Worm (Caenorhabditis elegans): Measurements from ENCODE around the gene F14H8.2.
A peak's percentile ranks its signal among the peaks of the same experiment; 100 is the strongest.

Gene F14H8.2

ce11 chrV:15065068-15065744 is 45.1 kb upstream of the F14H8.2 start, which contains the start of gene C25D7.9:
Gene C25D7.9 (plus strand): TSS chrV:15065135.
- TF ChIP-seq bed-3 (GFP tag; optimal IDR thresholded peaks at IDR 0.05): no peak
- TF ChIP-seq mls-2 (tag; optimal IDR thresholded peaks at IDR 0.05): peak; percentile 51
- no peak for TF ChIP-seq lin-32 (GFP tag; optimal IDR thresholded peaks at IDR 0.05)
- TF ChIP-seq nhr-237 (tag; optimal IDR thresholded peaks at IDR 0.05): no peak
- TF ChIP-seq unc-39 (tag; optimal IDR thresholded peaks at IDR 0.05): no peak
- TF ChIP-seq ceh-83 (GFP tag; optimal IDR thresholded peaks at IDR 0.05): no peak
- TF ChIP-seq unc-120 (tag; optimal IDR thresholded peaks at IDR 0.05; ENCODE audit: poor library complexity, severe bottlenecking): no peak
- no peak for TF ChIP-seq elt-3 (tag; optimal IDR thresholded peaks at IDR 0.05)
- no peak for TF ChIP-seq tbx-8 (GFP tag; optimal IDR thresholded peaks at IDR 0.05)
- TF ChIP-seq unc-62 (GFP tag; optimal IDR thresholded peaks at IDR 0.05): no peak
- TF ChIP-seq elt-1 (tag; optimal IDR thresholded peaks at IDR 0.05; ENCODE audit: borderline replicate concordance, insufficient read depth): no peak
- TF ChIP-seq nhr-2 (tag; optimal IDR thresholded peaks at IDR 0.05): peak; percentile 77
- no peak for TF ChIP-seq lin-13 (tag; optimal IDR thresholded peaks at IDR 0.05)
- no peak for TF ChIP-seq cnd-1 (tag; optimal IDR thresholded peaks at IDR 0.05)
- TF ChIP-seq ceh-39 (tag; optimal IDR thresholded peaks at IDR 0.05): peak; percentile 20
- no peak for TF ChIP-seq sem-2 (GFP tag; optimal IDR thresholded peaks at IDR 0.05)
- no peak for TF ChIP-seq M03D4.4 (tag; optimal IDR thresholded peaks at IDR 0.05)
- no peak for TF ChIP-seq ztf-11 (tag; optimal IDR thresholded peaks at IDR 0.05)
- no peak for TF ChIP-seq mab-5 (tag; optimal IDR thresholded peaks at IDR 0.05)
- TF ChIP-seq nhr-76 (tag; optimal IDR thresholded peaks at IDR 0.05): no peak
- TF ChIP-seq zip-8 (tag; optimal IDR thresholded peaks at IDR 0.05): no peak
- no peak for TF ChIP-seq ham-2 (GFP tag; optimal IDR thresholded peaks at IDR 0.05)
- TF ChIP-seq nhr-28 (tag; optimal IDR thresholded peaks at IDR 0.05): no peak
- TF ChIP-seq flh-1 (GFP tag; optimal IDR thresholded peaks at IDR 0.05): no peak
- peak; percentile 8 for TF ChIP-seq ces-1 (GFP tag; optimal IDR thresholded peaks at IDR 0.05)
- TF ChIP-seq sptf-1 (tag; optimal IDR thresholded peaks at IDR 0.05): peak; percentile 24
- TF ChIP-seq hlh-1 (tag; optimal IDR thresholded peaks at IDR 0.05): no peak
- no peak for TF ChIP-seq pha-4 (tag; optimal IDR thresholded peaks at IDR 0.05)
- peak; percentile 55 for TF ChIP-seq drap-1 (GFP tag; optimal IDR thresholded peaks at IDR 0.05)
- TF ChIP-seq nhr-12 (tag; optimal IDR thresholded peaks at IDR 0.05): no peak
- TF ChIP-seq snpc-4 (tag; optimal IDR thresholded peaks at IDR 0.05): no peak
- peak; percentile 13 for TF ChIP-seq mep-1 (tag; optimal IDR thresholded peaks at IDR 0.05)
- no peak for TF ChIP-seq ceh-43 (GFP tag; optimal IDR thresholded peaks at IDR 0.05)
- TF ChIP-seq blmp-1 (tag; optimal IDR thresholded peaks at IDR 0.05): no peak
- no peak for TF ChIP-seq lsy-2 (tag; optimal IDR thresholded peaks at IDR 0.05)

- TF ChIP-seq lin-13 (tag; optimal IDR thresholded peaks at IDR 0.05) (no peak), ztf-11 (tag; optimal IDR thresholded peaks at IDR 0.05) (no peak), cnd-1 (tag; optimal IDR thresholded peaks at IDR 0.05) (no peak)
These were observed 43.9 kb upstream of the F14H8.2 start, which contains the start of gene rap-2 for ce11 chrV:15063987-15064386. Gene rap-2 (minus strand): TSS chrV:15064087.

ce11 chrV:15060595-15060994 is 40.5 kb upstream of the F14H8.2 start:
- no peak for TF ChIP-seq unc-62 (GFP tag; optimal IDR thresholded peaks at IDR 0.05)
- TF ChIP-seq elt-3 (tag; optimal IDR thresholded peaks at IDR 0.05): no peak
- no peak for TF ChIP-seq ceh-83 (GFP tag; optimal IDR thresholded peaks at IDR 0.05)
- TF ChIP-seq nhr-12 (tag; optimal IDR thresholded peaks at IDR 0.05): no peak
- no peak for TF ChIP-seq cnd-1 (tag; optimal IDR thresholded peaks at IDR 0.05)
- no peak for TF ChIP-seq hlh-1 (tag; optimal IDR thresholded peaks at IDR 0.05)
- TF ChIP-seq ztf-11 (tag; optimal IDR thresholded peaks at IDR 0.05): no peak
- TF ChIP-seq lin-32 (GFP tag; optimal IDR thresholded peaks at IDR 0.05): no peak
- TF ChIP-seq drap-1 (GFP tag; optimal IDR thresholded peaks at IDR 0.05): no peak
- no peak for TF ChIP-seq ceh-43 (GFP tag; optimal IDR thresholded peaks at IDR 0.05)
- no peak for TF ChIP-seq unc-120 (tag; optimal IDR thresholded peaks at IDR 0.05; ENCODE audit: poor library complexity, severe bottlenecking)
- no peak for TF ChIP-seq sptf-1 (tag; optimal IDR thresholded peaks at IDR 0.05)
- TF ChIP-seq elt-1 (tag; optimal IDR thresholded peaks at IDR 0.05; ENCODE audit: borderline replicate concordance, insufficient read depth): no peak
- TF ChIP-seq flh-1 (GFP tag; optimal IDR thresholded peaks at IDR 0.05): no peak
- no peak for TF ChIP-seq blmp-1 (tag; optimal IDR thresholded peaks at IDR 0.05)
- no peak for TF ChIP-seq tbx-8 (GFP tag; optimal IDR thresholded peaks at IDR 0.05)
- TF ChIP-seq nhr-76 (tag; optimal IDR thresholded peaks at IDR 0.05): no peak
- no peak for TF ChIP-seq nhr-28 (tag; optimal IDR thresholded peaks at IDR 0.05)
- no peak for TF ChIP-seq zip-8 (tag; optimal IDR thresholded peaks at IDR 0.05)
